Worm (Caenorhabditis elegans): ENCODE results near the gene baf-1.

ce11 chrIII:9482423-9482993 is 15.2 kb downstream of the baf-1 start:
- TF ChIP-seq unc-39 (tag; optimal IDR thresholded peaks at IDR 0.05) (no peak), blmp-1 (tag; optimal IDR thresholded peaks at IDR 0.05) (no peak), nhr-237 (tag; optimal IDR thresholded peaks at IDR 0.05) (no peak), nhr-28 (tag; optimal IDR thresholded peaks at IDR 0.05) (no peak), lsy-2 (tag; optimal IDR thresholded peaks at IDR 0.05) (no peak)
